Worm (Caenorhabditis elegans): ENCODE data around the gene rib-1.

DNA sequence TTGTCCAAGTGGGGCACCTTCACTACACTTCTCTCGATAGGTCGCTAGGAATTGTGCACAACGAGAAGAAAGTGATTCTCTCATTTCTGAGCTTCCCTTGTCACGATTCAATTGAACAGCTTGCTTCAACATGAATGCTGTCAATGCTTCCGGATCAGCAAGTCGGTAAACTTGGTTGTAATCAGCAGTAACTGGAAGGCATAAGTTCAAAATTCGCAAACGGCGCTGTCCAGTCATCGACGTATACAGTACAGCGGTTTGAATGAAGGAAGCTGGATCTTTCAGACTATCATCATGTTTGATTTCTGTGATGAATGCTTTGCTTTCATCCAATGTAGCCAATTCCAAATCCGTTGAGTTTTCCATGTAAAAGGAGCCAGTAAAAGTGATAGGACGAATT lies 15.5 kb upstream of the rib-1 start:
- TF ChIP-seq W03F9.2 (tag; optimal IDR thresholded peaks at IDR 0.05) (no peak), him-1 (tag; optimal IDR thresholded peaks at IDR 0.05) (no peak), dao-5 (tag; optimal IDR thresholded peaks at IDR 0.05) (no peak)

All from whole organism, L4/young adult.